Worm (Caenorhabditis elegans) whole organism, L1 larva: ENCODE data around the gene hrde-2.

ENCODE experiments used
- F16B12.6 ChIP-seq: fragments of 150-350 bp; optimal IDR thresholded peaks from 2 replicates; lab custom pipeline; 2014; ENCODE audit warnings: missing biosample characterization, missing genetic modification characterization
- Y116A8C.19 ChIP-seq: sonication (generic microtip); optimal IDR thresholded peaks from 2 replicates; lab custom pipeline; 2016; ENCODE audit warnings: missing compliant biosample characterization, missing genetic modification characterization, borderline replicate concordance
- alr-1 ChIP-seq: fragments of 200-800 bp; sonication (Bioruptor generic); optimal IDR thresholded peaks from 2 replicates; lab custom pipeline; 2018; ENCODE audit warnings: borderline replicate concordance, mild to moderate bottlenecking, missing genetic modification characterization, missing compliant biosample characterization
- ama-1 ChIP-seq: fragments of 150-350 bp; optimal IDR thresholded peaks from 2 replicates; lab custom pipeline; 2014
- ceh-63 ChIP-seq: fragments of 200-800 bp; sonication (Bioruptor generic); optimal IDR thresholded peaks from 2 replicates; lab custom pipeline; 2018; ENCODE audit warnings: mild to moderate bottlenecking, missing genetic modification characterization, missing compliant biosample characterization
- ces-1 ChIP-seq: fragments of 150-350 bp; optimal IDR thresholded peaks from 2 replicates; lab custom pipeline; 2014; ENCODE audit warnings: missing biosample characterization, missing genetic modification reagents, missing genetic modification characterization
- dpl-1 ChIP-seq, 3 experiments: fragments of 150-350 bp in 2 of 3; sonication (generic microtip) in 1 of 3; optimal IDR thresholded peaks; 2 replicates each; lab custom pipeline; 2014 to 2017; ENCODE audit warnings: missing biosample characterization in 3 of 3, missing genetic modification characterization in 3 of 3, missing genetic modification reagents in 3 of 3
- elt-2 ChIP-seq: sonication (generic microtip); optimal IDR thresholded peaks from 2 replicates; lab custom pipeline; 2016; ENCODE audit warnings: missing genetic modification characterization, mild to moderate bottlenecking, inconsistent platforms, missing compliant biosample characterization, missing genetic modification reagents
- fkh-10 ChIP-seq: sonication (generic microtip); optimal IDR thresholded peaks from 2 replicates; lab custom pipeline; 2017; ENCODE audit warnings: missing biosample characterization, missing genetic modification reagents, missing genetic modification characterization
- fkh-8 ChIP-seq: sonication (generic microtip); optimal IDR thresholded peaks from 2 replicates; lab custom pipeline; 2016; ENCODE audit warnings: mild to moderate bottlenecking, missing genetic modification characterization, missing compliant biosample characterization
- fos-1 ChIP-seq: fragments of 150-350 bp; optimal IDR thresholded peaks from 2 replicates; lab custom pipeline; 2014; ENCODE audit warnings: missing biosample characterization, missing genetic modification characterization
- grh-1 ChIP-seq: fragments of 200-800 bp; sonication (Bioruptor generic); IDR thresholded peaks from 2 replicates; pipeline ENCODE4 v1.3.6; 2022; ENCODE audit warnings: missing genetic modification reagents, missing genetic modification characterization, missing compliant biosample characterization
- hlh-17 ChIP-seq: fragments of 200-800 bp; sonication (Bioruptor generic); optimal IDR thresholded peaks from 2 replicates; lab custom pipeline; 2018; ENCODE audit warnings: missing genetic modification characterization, mild to moderate bottlenecking, missing compliant biosample characterization, moderate library complexity, borderline replicate concordance
- irx-1 ChIP-seq: sonication (generic microtip); optimal IDR thresholded peaks from 2 replicates; lab custom pipeline; 2016; ENCODE audit warnings: missing genetic modification characterization, missing compliant biosample characterization
- lin-13 ChIP-seq: fragments of 150-350 bp; optimal IDR thresholded peaks from 2 replicates; lab custom pipeline; 2014; ENCODE audit warnings: missing biosample characterization, missing genetic modification reagents, missing genetic modification characterization
- lin-14 ChIP-seq: fragments of 200-800 bp; sonication (Bioruptor generic); optimal IDR thresholded peaks from 2 replicates; lab custom pipeline; 2018; ENCODE audit warnings: mild to moderate bottlenecking, missing genetic modification characterization, moderate library complexity, missing compliant biosample characterization
- lin-35 ChIP-seq, 2 experiments: fragments of 150-350 bp; optimal IDR thresholded peaks; 2 replicates each; lab custom pipeline; 2014; ENCODE audit warnings: missing biosample characterization in 2 of 2, missing genetic modification characterization in 2 of 2, missing genetic modification reagents in 2 of 2
- lin-39 ChIP-seq: fragments of 150-350 bp; optimal IDR thresholded peaks from 2 replicates; lab custom pipeline; 2014; ENCODE audit warnings: missing biosample characterization, missing genetic modification reagents, missing genetic modification characterization
- lir-3 ChIP-seq: sonication (generic microtip); optimal IDR thresholded peaks from 2 replicates; lab custom pipeline; 2016; ENCODE audit warnings: mild to moderate bottlenecking, missing genetic modification characterization, moderate library complexity, missing compliant biosample characterization; ENCODE audit not compliant: poor library complexity
- lsy-2 ChIP-seq, 2 experiments: fragments of 150-350 bp; optimal IDR thresholded peaks; 2 replicates each; lab custom pipeline; 2014; ENCODE audit warnings: missing biosample characterization in 2 of 2, missing genetic modification characterization in 2 of 2
- mdl-1 ChIP-seq, 2 experiments: fragments of 150-350 bp; optimal IDR thresholded peaks; 2 replicates each; lab custom pipeline; 2014 to 2017; ENCODE audit warnings: missing biosample characterization in 2 of 2, missing genetic modification characterization in 2 of 2, inconsistent platforms in 1 of 2
- nhr-11 ChIP-seq: fragments of 150-350 bp; optimal IDR thresholded peaks from 2 replicates; lab custom pipeline; 2014; ENCODE audit warnings: missing biosample characterization, missing genetic modification characterization
- nhr-19 ChIP-seq: fragments of 200-800 bp; sonication (Bioruptor generic); conservative IDR thresholded peaks from 2 replicates; pipeline ENCODE4 v1.3.6; 2022; ENCODE audit warnings: missing genetic modification characterization, missing compliant biosample characterization
- nhr-20 ChIP-seq: sonication (generic microtip); optimal IDR thresholded peaks from 2 replicates; lab custom pipeline; 2016; ENCODE audit warnings: mild to moderate bottlenecking, missing genetic modification characterization, missing compliant biosample characterization
- nhr-77 ChIP-seq: fragments of 150-350 bp; optimal IDR thresholded peaks from 2 replicates; lab custom pipeline; 2014; ENCODE audit warnings: missing biosample characterization, missing genetic modification characterization
- nhr-84 ChIP-seq: sonication (generic microtip); optimal IDR thresholded peaks from 2 replicates; lab custom pipeline; 2017; ENCODE audit warnings: missing biosample characterization, missing genetic modification characterization
- nhr-85 ChIP-seq: sonication (generic microtip); peaks from one replicate; lab custom pipeline; 2016; ENCODE audit warnings: missing genetic modification characterization, inconsistent platforms, missing compliant biosample characterization
- pax-3 ChIP-seq: fragments of 200-800 bp; sonication (Bioruptor generic); optimal IDR thresholded peaks from 2 replicates; lab custom pipeline; 2018; ENCODE audit warnings: mild to moderate bottlenecking, missing genetic modification characterization, moderate library complexity, missing compliant biosample characterization
- rnt-1 ChIP-seq: sonication (generic microtip); optimal IDR thresholded peaks from 2 replicates; lab custom pipeline; 2016; ENCODE audit warnings: mild to moderate bottlenecking, missing genetic modification characterization, moderate library complexity, missing compliant biosample characterization
- skn-1 ChIP-seq: fragments of 150-350 bp; optimal IDR thresholded peaks from 2 replicates; lab custom pipeline; 2014; ENCODE audit warnings: missing biosample characterization, missing genetic modification characterization
- snpc-4 ChIP-seq: fragments of 150-350 bp; optimal IDR thresholded peaks from 2 replicates; lab custom pipeline; 2014; ENCODE audit warnings: missing biosample characterization, missing genetic modification characterization
- sptf-1 ChIP-seq: fragments of 150-350 bp; optimal IDR thresholded peaks from 2 replicates; lab custom pipeline; 2014; ENCODE audit warnings: missing biosample characterization, missing genetic modification characterization
- sup-37 ChIP-seq: fragments of 200-800 bp; sonication (Bioruptor generic); optimal IDR thresholded peaks from 2 replicates; lab custom pipeline; 2018; ENCODE audit warnings: mild to moderate bottlenecking, missing genetic modification characterization, missing compliant biosample characterization
- tbx-2 ChIP-seq: sonication (generic microtip); optimal IDR thresholded peaks from 2 replicates; lab custom pipeline; 2016; ENCODE audit warnings: missing genetic modification characterization, missing compliant biosample characterization
- unc-30 ChIP-seq: sonication (generic microtip); optimal IDR thresholded peaks from 2 replicates; lab custom pipeline; 2017; ENCODE audit warnings: missing biosample characterization, missing genetic modification characterization
- unc-62 ChIP-seq: fragments of 150-350 bp; optimal IDR thresholded peaks from 2 replicates; lab custom pipeline; 2014; ENCODE audit warnings: missing biosample characterization, missing genetic modification reagents, missing genetic modification characterization
- zip-4 ChIP-seq: fragments of 200-800 bp; sonication (Bioruptor generic); optimal IDR thresholded peaks from 2 replicates; lab custom pipeline; 2018; ENCODE audit warnings: mild to moderate bottlenecking, missing genetic modification characterization, moderate library complexity, missing compliant biosample characterization

hrde-2 gene

DNA sequence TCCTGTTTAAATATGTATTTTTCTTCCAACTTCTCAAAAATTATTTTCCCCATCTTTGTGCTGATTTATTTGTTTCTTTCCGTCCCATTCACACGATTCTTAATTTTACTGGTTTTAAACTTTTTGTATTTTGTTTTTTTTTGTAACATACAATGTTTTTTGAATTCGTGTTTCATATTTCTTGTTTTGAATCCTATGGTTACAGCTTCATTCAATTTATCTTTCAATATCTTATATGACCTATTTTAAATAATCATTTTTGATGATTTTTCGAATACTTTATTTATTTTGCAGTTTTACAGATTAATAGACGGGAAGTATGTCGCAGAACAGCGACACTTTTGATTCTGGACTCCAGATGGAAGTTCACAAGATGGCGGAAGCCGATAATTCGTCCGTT is at the start of gene hrde-2:
Gene hrde-2 (plus strand): TSS at position 301 of the 400 bp plus-strand sequence.
- TF ChIP-seq F16B12.6 (no peak), nhr-84 (tag; lab: Kevin White, UChicago) (no peak), lsy-2 (tag; optimal IDR thresholded peaks at IDR 0.05; lab: Kevin White, UChicago) (no peak), fkh-10 (GFP tag; lab: Kevin White, UChicago) (no peak), hlh-17 (GFP tag; lab: Kevin White, UChicago) (no peak), nhr-20 (tag; lab: Kevin White, UChicago) (no peak), lin-39 (tag; lab: Kevin White, UChicago) (no peak), mdl-1 (tag; optimal IDR thresholded peaks at IDR 0.05; lab: Kevin White, UChicago) (no peak), grh-1 (GFP tag; lab: Robert Waterston, UW) (no peak), lin-14 (GFP tag; lab: Kevin White, UChicago) (no peak), snpc-4 (tag; lab: Kevin White, UChicago) (no peak), fos-1 (tag; lab: Kevin White, UChicago) (no peak), lir-3 (tag; lab: Kevin White, UChicago) (no peak), unc-62 (GFP tag; lab: Kevin White, UChicago) (no peak), sup-37 (GFP tag; lab: Kevin White, UChicago) (no peak), ama-1 (lab: Kevin White, UChicago) (no peak), ces-1 (GFP tag; lab: Kevin White, UChicago) (no peak)

DNA sequence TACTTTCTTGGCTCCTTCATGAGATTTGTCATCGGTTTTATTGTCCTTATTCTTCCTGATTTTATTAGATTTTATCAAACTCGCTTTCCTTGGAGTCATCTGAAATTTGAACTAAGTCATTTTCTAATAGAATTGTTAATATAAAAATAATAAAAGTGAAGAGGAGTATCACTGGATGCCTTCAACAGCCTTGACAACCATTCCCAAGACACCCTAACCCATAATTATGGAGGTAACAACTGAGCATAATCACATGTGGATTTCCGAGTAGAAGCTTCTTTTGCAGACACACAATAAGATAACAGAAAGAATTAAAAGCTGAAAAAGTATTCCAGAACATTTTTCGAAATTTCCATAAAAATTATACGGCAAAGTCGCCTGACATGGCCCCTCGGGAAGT is 49.2 kb upstream of the hrde-2 start, which contains the start of gene F02D8.9:
Gene F02D8.9 (minus strand): TSS at position 101 of the 400 bp plus-strand sequence.
- TF ChIP-seq pax-3 (tag; lab: Kevin White, UChicago) (no peak), zip-4 (GFP tag; lab: Kevin White, UChicago) (no peak), nhr-85 (tag; lab: Kevin White, UChicago) (no peak), irx-1 (tag; lab: Kevin White, UChicago) (no peak), sptf-1 (tag; lab: Kevin White, UChicago) (no peak), Y116A8C.19 (no peak), nhr-19 (GFP tag; lab: Robert Waterston, UW) (no peak), nhr-77 (no peak), rnt-1 (tag; lab: Kevin White, UChicago) (no peak), ceh-63 (GFP tag; lab: Kevin White, UChicago) (no peak), lin-13 (GFP tag; lab: Kevin White, UChicago) (no peak), dpl-1 (GFP tag; optimal IDR thresholded peaks at IDR 0.05; lab: Kevin White, UChicago) (no peak)

DNA sequence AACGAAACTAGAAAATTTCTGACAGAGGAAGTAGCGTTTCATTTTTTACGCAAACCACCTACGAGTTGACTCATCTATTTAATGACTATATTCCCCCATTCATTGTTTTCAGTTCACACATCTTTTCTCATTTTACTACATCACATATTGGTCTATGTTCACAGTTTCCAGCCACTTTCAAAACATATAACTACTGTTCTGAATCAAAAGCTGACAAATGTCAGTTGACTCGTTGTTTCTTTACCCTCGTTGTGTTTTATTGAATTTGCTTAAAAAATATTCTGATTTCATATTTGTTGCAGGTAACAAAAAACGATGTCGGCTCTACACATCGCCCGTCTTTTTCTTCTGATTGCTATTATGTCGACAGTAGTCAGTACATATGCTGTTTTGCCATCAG is 33.8 kb upstream of the hrde-2 start, which contains the start of gene nlp-59:
Gene nlp-59 (plus strand): TSS at position 301 of the 400 bp plus-strand sequence.
- TF ChIP-seq nhr-11 (tag; lab: Kevin White, UChicago) (no peak), fkh-8 (no peak), alr-1 (no peak), lsy-2 (tag; optimal IDR thresholded peaks at IDR 0.05; lab: Kevin White, UChicago) (no peak), ces-1 (GFP tag; lab: Kevin White, UChicago) (no peak), Y116A8C.19 (no peak), skn-1 (tag; lab: Kevin White, UChicago) (no peak), tbx-2 (tag; lab: Kevin White, UChicago) (no peak), elt-2 (no peak), unc-30 (tag; lab: Kevin White, UChicago) (no peak), lin-35 (GFP tag; optimal IDR thresholded peaks at IDR 0.05; lab: Kevin White, UChicago) (no peak)
